Fruit fly (Drosophila melanogaster) ovary, adult (tissue): Measurements from ENCODE around the gene brat.
A peak's percentile ranks its signal among the peaks of the same experiment; 100 is the strongest.

Source experiments
- CG17801 ChIP-seq: fragments of 200-800 bp; optimal IDR thresholded peaks from 2 replicates; lab custom pipeline; 2019; ENCODE audit warnings: missing biosample characterization, mild to moderate bottlenecking, missing genetic modification characterization, moderate library complexity; ENCODE audit not compliant: partially characterized antibody

The brat gene

dm6 chr2L:19133465-19134365 is at the start of gene brat:
Gene brat (plus strand): TSS chr2L:19133816.
- peak; percentile 33 for TF ChIP-seq CG17801

dm6 chr2L:19088895-19089294 is 44.7 kb upstream of the brat start:
- TF ChIP-seq CG17801, result no peak

- TF ChIP-seq CG17801, result no peak
Observed at dm6 chr2L:19089385-19089784, 44.2 kb upstream of the brat start.

dm6 chr2L:19093868-19094267 is 39.7 kb upstream of the brat start:
- no peak for TF ChIP-seq CG17801

dm6 chr2L:19096361-19096760 is 37.3 kb upstream of the brat start:
- TF ChIP-seq CG17801, result no peak

- no peak for TF ChIP-seq CG17801
Observed at dm6 chr2L:19097374-19097773, 36.2 kb upstream of the brat start.

dm6 chr2L:19098668-19099067 is 34.9 kb upstream of the brat start:
- no peak for TF ChIP-seq CG17801

dm6 chr2L:19101744-19102143 is 31.9 kb upstream of the brat start, which contains the start of the genes CG17344 and CG43731:
Gene CG17344 (plus strand): TSS chr2L:19102044.
Gene CG43731 (plus strand): TSS chr2L:19102044.
- no peak for TF ChIP-seq CG17801

dm6 chr2L:19103176-19103921 is 30.3 kb upstream of the brat start:
- TF ChIP-seq CG17801, result no peak

dm6 chr2L:19104383-19104782 is 29.2 kb upstream of the brat start:
- TF ChIP-seq CG17801, result no peak

dm6 chr2L:19106235-19106634 is 27.4 kb upstream of the brat start:
- TF ChIP-seq CG17801, result no peak

dm6 chr2L:19108377-19108876 is 25.2 kb upstream of the brat start, which contains the start of gene Lim3:
Gene Lim3 (minus strand): TSS chr2L:19108427.
- no peak for TF ChIP-seq CG17801

dm6 chr2L:19109625-19110204 is 23.9 kb upstream of the brat start, which contains the start of gene amd:
Gene amd (plus strand): TSS chr2L:19110154.
- TF ChIP-seq CG17801, result no peak

- TF ChIP-seq CG17801, result no peak
Observed at dm6 chr2L:19111137-19111536, 22.5 kb upstream of the brat start.

dm6 chr2L:19111729-19112128 is 21.9 kb upstream of the brat start:
- no peak for TF ChIP-seq CG17801

dm6 chr2L:19112200-19112599 is 21.4 kb upstream of the brat start:
- no peak for TF ChIP-seq CG17801
